Worm (Caenorhabditis elegans): ENCODE measurements around the gene nlp-70.

DNA sequence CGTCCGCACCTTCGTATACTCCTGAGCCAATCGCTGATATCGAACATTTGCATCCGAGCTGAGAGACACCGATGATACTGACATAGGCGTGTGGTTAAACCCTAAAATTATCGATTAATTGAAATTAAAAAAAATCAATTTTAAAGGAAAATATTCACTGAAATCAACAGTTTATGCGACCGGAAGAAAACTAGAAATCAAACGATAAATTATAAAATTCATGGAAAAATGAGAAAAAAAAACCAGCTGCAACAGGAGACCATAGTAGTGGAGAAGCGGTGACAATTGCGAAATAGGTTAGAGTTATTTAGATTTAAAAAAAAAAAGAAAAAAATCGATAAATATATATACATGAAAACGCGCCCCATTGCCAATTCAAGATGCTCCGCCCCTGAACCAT is 31.9 kb upstream of the nlp-70 start, which contains the start of gene F33E11.3:
- TF ChIP-seq ceh-13 (GFP tag; optimal IDR thresholded peaks at IDR 0.05): no peak
- TF ChIP-seq scrt-1 (GFP tag; IDR thresholded peaks at IDR 0.05): no peak
- TF ChIP-seq hnd-1 (tag; optimal IDR thresholded peaks at IDR 0.05): no peak
- TF ChIP-seq pes-1 (GFP tag; IDR thresholded peaks at IDR 0.05): no peak
- no peak for TF ChIP-seq ama-1 (optimal IDR thresholded peaks at IDR 0.05)
- no peak for TF ChIP-seq flt-1 (GFP tag; IDR thresholded peaks at IDR 0.05)
